Worm (Caenorhabditis elegans): ENCODE results near the gene Y57A10A.31.

Gene Y57A10A.31

DNA sequence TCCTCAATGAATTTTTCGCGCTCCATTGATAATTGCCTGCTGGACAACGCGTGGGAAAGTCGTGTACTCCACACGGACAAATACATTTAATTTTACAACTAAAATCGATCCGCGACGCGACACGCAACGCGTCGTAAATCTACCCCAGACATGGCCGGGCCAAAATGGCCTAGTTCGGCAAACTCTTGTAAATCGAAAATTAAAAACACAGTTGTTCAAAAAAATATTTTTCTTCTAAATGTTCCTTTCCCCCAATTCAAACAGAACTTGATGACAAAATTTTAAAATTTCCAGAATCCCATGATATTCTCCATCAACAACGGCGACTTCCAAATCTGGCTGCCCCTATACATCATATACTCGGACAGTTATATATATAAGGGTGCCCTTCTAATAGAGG, 39.8 kb downstream of the Y57A10A.31 start, which contains the start of gene sre-55:
Gene sre-55 (plus strand): TSS at position 301 of the 400 bp plus-strand sequence.
- TF ChIP-seq nhr-84 (tag; optimal IDR thresholded peaks at IDR 0.05) (no peak), tlp-1 (tag; optimal IDR thresholded peaks at IDR 0.05) (no peak), nhr-11 (tag; optimal IDR thresholded peaks at IDR 0.05) (no peak), pag-3 (tag; optimal IDR thresholded peaks at IDR 0.05; ENCODE audit: borderline replicate concordance, insufficient read depth) (no peak), aha-1 (tag; optimal IDR thresholded peaks at IDR 0.05) (no peak), fkh-8 (tag; optimal IDR thresholded peaks at IDR 0.05) (no peak)

DNA sequence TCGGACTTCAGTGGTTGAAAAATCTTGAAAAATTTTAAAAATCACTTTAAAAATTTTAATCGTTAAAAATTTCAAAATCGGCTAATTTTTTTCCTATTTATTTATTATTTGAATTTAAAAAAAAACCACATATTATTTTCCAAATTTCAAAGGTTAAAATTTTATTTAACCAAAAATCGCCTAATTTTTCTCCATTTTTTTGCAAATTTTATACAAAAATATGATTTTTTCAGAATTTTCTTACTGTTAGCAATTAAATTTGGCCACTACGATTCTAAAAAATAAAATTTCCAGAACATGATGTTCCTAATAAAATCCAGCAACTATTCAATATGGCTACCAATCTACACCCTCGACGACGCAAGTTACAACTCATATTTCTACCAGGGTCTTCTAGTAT, 43.4 kb downstream of the Y57A10A.31 start, which contains the start of gene sre-54:
Gene sre-54 (plus strand): TSS at position 301 of the 400 bp plus-strand sequence.
- TF ChIP-seq ceh-8 (GFP tag; optimal IDR thresholded peaks at IDR 0.05) (no peak), nhr-76 (tag; optimal IDR thresholded peaks at IDR 0.05) (no peak), snu-23 (GFP tag; optimal IDR thresholded peaks at IDR 0.05) (no peak), unc-98 (GFP tag; IDR thresholded peaks at IDR 0.05) (no peak), sox-4 (tag; optimal IDR thresholded peaks at IDR 0.05) (no peak), unc-62 (GFP tag; optimal IDR thresholded peaks at IDR 0.05) (no peak), pqm-1 (tag; optimal IDR thresholded peaks at IDR 0.05) (no peak), egl-13 (tag; optimal IDR thresholded peaks at IDR 0.05) (no peak), fkh-10 (GFP tag; optimal IDR thresholded peaks at IDR 0.05) (no peak)

DNA sequence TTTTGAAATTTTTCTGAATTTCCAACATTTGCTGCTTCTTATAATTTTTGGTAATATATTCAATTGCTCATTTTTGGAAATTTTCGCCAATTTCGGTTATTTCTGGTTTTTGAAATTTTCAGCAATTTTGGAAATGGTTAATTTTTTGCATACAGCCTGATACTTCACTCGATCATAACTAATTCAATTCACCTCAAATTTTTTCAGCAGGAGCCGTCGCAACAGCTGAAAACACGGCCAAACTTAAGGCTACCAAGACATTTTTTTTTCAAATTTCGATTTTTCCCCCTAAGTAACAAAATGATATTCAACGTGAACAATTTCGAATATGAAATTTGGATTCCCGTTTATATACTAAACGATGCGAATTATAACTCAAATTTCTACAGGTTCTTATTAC, 46.2 kb downstream of the Y57A10A.31 start, which contains the start of gene sre-52:
Gene sre-52 (plus strand): TSS at position 301 of the 400 bp plus-strand sequence.
- no peak for TF ChIP-seq rnt-1 (tag; optimal IDR thresholded peaks at IDR 0.05)
- no peak for TF ChIP-seq lin-35 (GFP tag; optimal IDR thresholded peaks at IDR 0.05)
- TF ChIP-seq fkh-10 (GFP tag; optimal IDR thresholded peaks at IDR 0.05), result no peak
- no peak for TF ChIP-seq blmp-1 (tag; optimal IDR thresholded peaks at IDR 0.05)
- no peak for TF ChIP-seq zag-1 (tag; optimal IDR thresholded peaks at IDR 0.05)
- no peak for TF ChIP-seq ceh-8 (GFP tag; optimal IDR thresholded peaks at IDR 0.05)
- TF ChIP-seq efl-3 (GFP tag; optimal IDR thresholded peaks at IDR 0.05), result no peak
- TF ChIP-seq pag-3 (tag; optimal IDR thresholded peaks at IDR 0.05; ENCODE audit: borderline replicate concordance, insufficient read depth), result no peak
- TF ChIP-seq tbx-2 (tag; optimal IDR thresholded peaks at IDR 0.05), result no peak
- no peak for TF ChIP-seq unc-98 (GFP tag; IDR thresholded peaks at IDR 0.05)
- TF ChIP-seq hpl-2 (GFP tag; optimal IDR thresholded peaks at IDR 0.05), result no peak
- no peak for TF ChIP-seq lir-3 (tag; optimal IDR thresholded peaks at IDR 0.05; ENCODE audit: poor library complexity)
- no peak for TF ChIP-seq Y116A8C.19 (tag; optimal IDR thresholded peaks at IDR 0.05; ENCODE audit: borderline replicate concordance)
- no peak for TF ChIP-seq swsn-7 (tag; optimal IDR thresholded peaks at IDR 0.05)

DNA sequence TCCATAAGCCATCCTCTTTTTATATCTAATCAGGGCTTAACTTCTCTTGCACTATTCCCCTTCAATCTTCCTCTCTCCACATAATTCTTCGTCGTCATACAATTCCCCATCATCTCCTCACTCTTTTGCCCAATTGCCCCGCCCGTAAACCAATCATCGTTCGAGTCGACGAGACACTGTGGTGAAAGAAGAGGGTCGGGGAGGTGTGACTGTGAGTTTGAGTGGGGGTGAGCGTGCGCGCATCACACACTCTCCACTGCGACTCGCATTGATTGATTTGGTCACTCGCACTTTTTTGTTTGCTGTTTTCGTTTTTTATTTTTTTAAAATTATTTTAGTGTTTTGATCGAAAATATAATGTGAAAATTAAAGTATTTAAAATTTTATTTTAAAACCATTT, 50.0 kb downstream of the Y57A10A.31 start:
- TF ChIP-seq lin-14 (GFP tag; optimal IDR thresholded peaks at IDR 0.05) (no peak), unc-98 (GFP tag; IDR thresholded peaks at IDR 0.05) (no peak), swsn-7 (tag; optimal IDR thresholded peaks at IDR 0.05) (peak; percentile 77), mdl-1 (tag; optimal IDR thresholded peaks at IDR 0.05) (peak in 1 of 2 experiments; percentile 76), mab-9 (GFP tag; IDR thresholded peaks at IDR 0.05) (no peak), ztf-4 (tag; optimal IDR thresholded peaks at IDR 0.05) (no peak), pag-3 (tag; optimal IDR thresholded peaks at IDR 0.05; ENCODE audit: borderline replicate concordance, insufficient read depth) (no peak), elt-2 (tag; optimal IDR thresholded peaks at IDR 0.05) (no peak), dsc-1 (tag; optimal IDR thresholded peaks at IDR 0.05) (peak; percentile 81), nhr-84 (tag; optimal IDR thresholded peaks at IDR 0.05) (no peak), nhr-77 (tag; optimal IDR thresholded peaks at IDR 0.05) (no peak), efl-1 (optimal IDR thresholded peaks at IDR 0.05) (peak; percentile 76), efl-1 (GFP tag; optimal IDR thresholded peaks at IDR 0.05 in 1 of 2) (peak; percentile 68 to 95), dpl-1 (GFP tag; optimal IDR thresholded peaks at IDR 0.05) (peak; percentile 64 to 73 (median 68)), zag-1 (tag; optimal IDR thresholded peaks at IDR 0.05) (no peak), nhr-47 (tag; optimal IDR thresholded peaks at IDR 0.05) (peak; percentile 74), snu-23 (GFP tag; optimal IDR thresholded peaks at IDR 0.05) (peak; percentile 85), hpl-2 (GFP tag; optimal IDR thresholded peaks at IDR 0.05) (peak; percentile 33), nhr-20 (tag; optimal IDR thresholded peaks at IDR 0.05) (peak; percentile 74), sptf-1 (tag; optimal IDR thresholded peaks at IDR 0.05) (no peak), ceh-90 (tag; optimal IDR thresholded peaks at IDR 0.05) (no peak), rnt-1 (tag; optimal IDR thresholded peaks at IDR 0.05) (peak; percentile 80), lsy-2 (tag; optimal IDR thresholded peaks at IDR 0.05) (peak; percentile 91 to 95), unc-86 (tag; optimal IDR thresholded peaks at IDR 0.05) (peak; percentile 60), aha-1 (tag; optimal IDR thresholded peaks at IDR 0.05) (no peak), irx-1 (tag; optimal IDR thresholded peaks at IDR 0.05) (no peak), pqm-1 (tag; optimal IDR thresholded peaks at IDR 0.05) (no peak), grh-1 (GFP tag; IDR thresholded peaks at IDR 0.05) (no peak), egl-13 (tag; optimal IDR thresholded peaks at IDR 0.05) (peak; percentile 20), lir-3 (tag; optimal IDR thresholded peaks at IDR 0.05; ENCODE audit: poor library complexity) (peak; percentile 7), nhr-11 (tag; optimal IDR thresholded peaks at IDR 0.05) (no peak), lin-15B (tag; optimal IDR thresholded peaks at IDR 0.05) (peak; percentile 12), C16A3.4 (tag; optimal IDR thresholded peaks at IDR 0.05) (peak; percentile 71)
